Worm (Caenorhabditis elegans) whole organism, mixed stage, embryonic: ENCODE data around the gene F53E10.5.
"Not testable (repeated sequence)": the region's sequence is repeated elsewhere in the genome, so short reads cannot be mapped to it uniquely, and the experiment has no call there.

Experiments
- M03D4.4 ChIP-seq: sonication (generic microtip); optimal IDR thresholded peaks from 2 replicates; lab custom pipeline; 2017; ENCODE audit warnings: mild to moderate bottlenecking, missing genetic modification characterization, missing compliant biosample characterization
- bed-3 ChIP-seq: fragments of 200-800 bp; sonication (Bioruptor generic); optimal IDR thresholded peaks from 3 replicates; lab custom pipeline; 2018; ENCODE audit warnings: mild to moderate bottlenecking, missing genetic modification characterization, moderate library complexity, missing compliant biosample characterization
- blmp-1 ChIP-seq: fragments of 150-350 bp; optimal IDR thresholded peaks from 2 replicates; lab custom pipeline; 2014; ENCODE audit warnings: missing biosample characterization, missing genetic modification characterization
- ceh-39 ChIP-seq: fragments of 150-350 bp; optimal IDR thresholded peaks from 2 replicates; lab custom pipeline; 2014; ENCODE audit warnings: missing biosample characterization, missing genetic modification characterization
- ceh-43 ChIP-seq: fragments of 200-800 bp; sonication (Bioruptor generic); optimal IDR thresholded peaks from 2 replicates; lab custom pipeline; 2018; ENCODE audit warnings: mild to moderate bottlenecking, missing genetic modification characterization, moderate library complexity, missing compliant biosample characterization
- ceh-83 ChIP-seq: fragments of 200-800 bp; sonication (Bioruptor generic); optimal IDR thresholded peaks from 2 replicates; lab custom pipeline; 2018; ENCODE audit warnings: mild to moderate bottlenecking, missing genetic modification characterization, missing compliant biosample characterization
- ces-1 ChIP-seq: fragments of 150-350 bp; optimal IDR thresholded peaks from 2 replicates; lab custom pipeline; 2014; ENCODE audit warnings: missing biosample characterization, missing genetic modification reagents, missing genetic modification characterization
- cnd-1 ChIP-seq: fragments of 200-800 bp; sonication (Bioruptor generic); optimal IDR thresholded peaks from 2 replicates; lab custom pipeline; 2018; ENCODE audit warnings: mild to moderate bottlenecking, missing genetic modification characterization, missing compliant biosample characterization
- drap-1 ChIP-seq: fragments of 200-800 bp; sonication (Bioruptor generic); optimal IDR thresholded peaks from 3 replicates; lab custom pipeline; 2018; ENCODE audit warnings: mild to moderate bottlenecking, missing genetic modification characterization, missing compliant biosample characterization
- elt-1 ChIP-seq: sonication (generic microtip); optimal IDR thresholded peaks from 2 replicates; lab custom pipeline; 2017; ENCODE audit warnings: missing genetic modification characterization, mild to moderate bottlenecking, missing compliant biosample characterization, antibody characterized with exemption, moderate library complexity, borderline replicate concordance; ENCODE audit not compliant: insufficient read depth
- elt-3 ChIP-seq: fragments of 150-350 bp; optimal IDR thresholded peaks from 2 replicates; lab custom pipeline; 2014; ENCODE audit warnings: missing biosample characterization, missing genetic modification characterization
- flh-1 ChIP-seq: fragments of 200-800 bp; sonication (Bioruptor generic); optimal IDR thresholded peaks from 2 replicates; lab custom pipeline; 2018; ENCODE audit warnings: mild to moderate bottlenecking, missing genetic modification characterization, moderate library complexity, missing compliant biosample characterization
- ham-2 ChIP-seq: fragments of 200-800 bp; sonication (Bioruptor generic); optimal IDR thresholded peaks from 2 replicates; lab custom pipeline; 2018; ENCODE audit warnings: mild to moderate bottlenecking, missing genetic modification characterization, missing compliant biosample characterization
- hlh-1 ChIP-seq: fragments of 150-350 bp; optimal IDR thresholded peaks from 2 replicates; lab custom pipeline; 2014; ENCODE audit warnings: missing biosample characterization, missing genetic modification reagents, missing genetic modification characterization
- lin-13 ChIP-seq: fragments of 150-350 bp; optimal IDR thresholded peaks from 2 replicates; lab custom pipeline; 2014; ENCODE audit warnings: missing biosample characterization, missing genetic modification characterization
- lin-32 ChIP-seq: fragments of 200-800 bp; sonication (Bioruptor generic); optimal IDR thresholded peaks from 2 replicates; lab custom pipeline; 2018; ENCODE audit warnings: mild to moderate bottlenecking, missing genetic modification characterization, missing compliant biosample characterization
- lsy-2 ChIP-seq: fragments of 150-350 bp; optimal IDR thresholded peaks from 2 replicates; lab custom pipeline; 2014; ENCODE audit warnings: missing biosample characterization, missing genetic modification characterization
- mab-5 ChIP-seq: fragments of 150-350 bp; optimal IDR thresholded peaks from 2 replicates; lab custom pipeline; 2014; ENCODE audit warnings: missing biosample characterization, missing genetic modification characterization
- mep-1 ChIP-seq: fragments of 150-350 bp; optimal IDR thresholded peaks from 2 replicates; lab custom pipeline; 2017; ENCODE audit warnings: missing biosample characterization, missing genetic modification reagents, missing genetic modification characterization, inconsistent platforms
- mls-2 ChIP-seq: sonication (generic microtip); optimal IDR thresholded peaks from 2 replicates; lab custom pipeline; 2016; ENCODE audit warnings: mild to moderate bottlenecking, missing genetic modification characterization, moderate library complexity, missing compliant biosample characterization
- nhr-12 ChIP-seq: fragments of 150-350 bp; optimal IDR thresholded peaks from 2 replicates; lab custom pipeline; 2014; ENCODE audit warnings: missing biosample characterization, missing genetic modification characterization
- nhr-2 ChIP-seq: fragments of 150-350 bp; optimal IDR thresholded peaks from 2 replicates; lab custom pipeline; 2014; ENCODE audit warnings: missing biosample characterization, missing genetic modification characterization
- nhr-237 ChIP-seq: fragments of 150-350 bp; optimal IDR thresholded peaks from 2 replicates; lab custom pipeline; 2014; ENCODE audit warnings: missing biosample characterization, missing genetic modification characterization
- nhr-28 ChIP-seq: fragments of 150-350 bp; optimal IDR thresholded peaks from 2 replicates; lab custom pipeline; 2014; ENCODE audit warnings: missing biosample characterization, missing genetic modification characterization
- nhr-76 ChIP-seq: sonication (generic microtip); optimal IDR thresholded peaks from 2 replicates; lab custom pipeline; 2017; ENCODE audit warnings: missing biosample characterization, missing genetic modification characterization
- pha-4 ChIP-seq: fragments of 150-350 bp; optimal IDR thresholded peaks from 2 replicates; lab custom pipeline; 2018; ENCODE audit warnings: missing biosample characterization, missing genetic modification reagents, missing genetic modification characterization
- sem-2 ChIP-seq: fragments of 200-800 bp; sonication (Bioruptor generic); optimal IDR thresholded peaks from 2 replicates; lab custom pipeline; 2018; ENCODE audit warnings: mild to moderate bottlenecking, missing genetic modification characterization, missing compliant biosample characterization
- snpc-4 ChIP-seq: fragments of 150-350 bp; optimal IDR thresholded peaks from 2 replicates; lab custom pipeline; 2014; ENCODE audit warnings: missing biosample characterization, missing genetic modification characterization
- sptf-1 ChIP-seq: sonication (generic microtip); optimal IDR thresholded peaks from 2 replicates; lab custom pipeline; 2017; ENCODE audit warnings: mild to moderate bottlenecking, missing genetic modification characterization, moderate library complexity, missing compliant biosample characterization
- tbx-8 ChIP-seq: fragments of 200-800 bp; sonication (Bioruptor generic); optimal IDR thresholded peaks from 2 replicates; lab custom pipeline; 2018; ENCODE audit warnings: mild to moderate bottlenecking, missing genetic modification characterization, moderate library complexity, missing compliant biosample characterization
- unc-120 ChIP-seq: sonication (generic microtip); optimal IDR thresholded peaks from 2 replicates; lab custom pipeline; 2017; ENCODE audit warnings: missing genetic modification characterization, missing compliant biosample characterization; ENCODE audit not compliant: poor library complexity, severe bottlenecking
- unc-39 ChIP-seq: fragments of 150-350 bp; optimal IDR thresholded peaks from 2 replicates; lab custom pipeline; 2014; ENCODE audit warnings: missing biosample characterization, missing genetic modification characterization
- unc-62 ChIP-seq: fragments of 150-350 bp; optimal IDR thresholded peaks from 2 replicates; lab custom pipeline; 2014; ENCODE audit warnings: missing biosample characterization, missing genetic modification reagents, missing genetic modification characterization
- zip-8 ChIP-seq: fragments of 150-350 bp; optimal IDR thresholded peaks from 2 replicates; lab custom pipeline; 2014; ENCODE audit warnings: missing biosample characterization, missing genetic modification characterization
- ztf-11 ChIP-seq: fragments of 150-350 bp; optimal IDR thresholded peaks from 2 replicates; lab custom pipeline; 2014; ENCODE audit warnings: missing biosample characterization, missing genetic modification characterization

The F53E10.5 gene

ce11 chrV:2638545-2638944 lies 39.8 kb upstream of the F53E10.5 start, which contains the start of gene W02H5.19:
Gene W02H5.19 (plus strand): TSS chrV:2638890.
- TF ChIP-seq flh-1 (GFP tag; lab: Kevin White, UChicago): no peak
- TF ChIP-seq nhr-237 (tag; lab: Kevin White, UChicago): peak; percentile 46
- peak; percentile 39 for TF ChIP-seq pha-4 (tag; lab: Kevin White, UChicago)
- peak; percentile 26 for TF ChIP-seq ces-1
- no peak for TF ChIP-seq unc-62
- peak; percentile 36 for TF ChIP-seq mep-1 (tag; lab: Kevin White, UChicago)
- no peak for TF ChIP-seq ceh-83
- no peak for TF ChIP-seq lsy-2 (tag; lab: Kevin White, UChicago)
- no peak for TF ChIP-seq nhr-12 (tag; lab: Kevin White, UChicago)
- TF ChIP-seq mab-5 (tag; lab: Kevin White, UChicago): no peak
- TF ChIP-seq snpc-4 (tag; lab: Kevin White, UChicago): no peak
- TF ChIP-seq elt-1 (tag; lab: Kevin White, UChicago): no peak
- no peak for TF ChIP-seq blmp-1
- no peak for TF ChIP-seq bed-3 (GFP tag; lab: Kevin White, UChicago)
- TF ChIP-seq nhr-28 (tag; lab: Kevin White, UChicago): no peak
- peak; percentile 44 for TF ChIP-seq sptf-1 (tag; lab: Kevin White, UChicago)
- no peak for TF ChIP-seq elt-3 (tag; lab: Kevin White, UChicago)
- no peak for TF ChIP-seq drap-1 (GFP tag; lab: Kevin White, UChicago)
- TF ChIP-seq nhr-76 (tag; lab: Kevin White, UChicago): no peak
- peak; percentile 6 for TF ChIP-seq lin-13 (tag; lab: Kevin White, UChicago)
- no peak for TF ChIP-seq zip-8 (tag; lab: Kevin White, UChicago)
- TF ChIP-seq unc-120 (tag; lab: Kevin White, UChicago): no peak
- TF ChIP-seq nhr-2 (tag; lab: Kevin White, UChicago): no peak
- TF ChIP-seq ztf-11: no peak
- TF ChIP-seq cnd-1 (tag; lab: Kevin White, UChicago): peak; percentile 2
- TF ChIP-seq sem-2 (GFP tag; lab: Kevin White, UChicago): no peak
- no peak for TF ChIP-seq ceh-43 (GFP tag; lab: Kevin White, UChicago)
- no peak for TF ChIP-seq lin-32 (GFP tag; lab: Kevin White, UChicago)
- TF ChIP-seq unc-39 (tag; lab: Kevin White, UChicago): no peak
- TF ChIP-seq mls-2: peak; percentile 36
- no peak for TF ChIP-seq hlh-1 (tag; lab: Kevin White, UChicago)
- TF ChIP-seq M03D4.4 (tag; lab: Kevin White, UChicago): no peak
- TF ChIP-seq, all 35 proteins: peak for 8

ce11 chrV:2625360-2625759 lies 26.6 kb upstream of the F53E10.5 start, which contains the start of gene sknr-1:
Gene sknr-1 (minus strand): TSS chrV:2625460.
- TF ChIP-seq ztf-11; flh-1 (GFP tag; lab: Kevin White, UChicago); sptf-1 (tag; lab: Kevin White, UChicago): not testable (repeated sequence)
- TF ChIP-seq, all 35 proteins: peak for 0; not testable (repeated sequence) for 35

- TF ChIP-seq lin-13 (tag; lab: Kevin White, UChicago): no peak
- TF ChIP-seq lsy-2 (tag; lab: Kevin White, UChicago): no peak
- TF ChIP-seq snpc-4 (tag; lab: Kevin White, UChicago): no peak
- no peak for TF ChIP-seq elt-1 (tag; lab: Kevin White, UChicago)
- no peak for TF ChIP-seq blmp-1
- no peak for TF ChIP-seq nhr-28 (tag; lab: Kevin White, UChicago)
- no peak for TF ChIP-seq cnd-1 (tag; lab: Kevin White, UChicago)
- TF ChIP-seq ces-1: no peak
- TF ChIP-seq M03D4.4 (tag; lab: Kevin White, UChicago): peak; percentile 32
- TF ChIP-seq tbx-8 (GFP tag; lab: Kevin White, UChicago): no peak
- TF ChIP-seq zip-8 (tag; lab: Kevin White, UChicago): no peak
- no peak for TF ChIP-seq bed-3 (GFP tag; lab: Kevin White, UChicago)
- TF ChIP-seq ztf-11: no peak
- TF ChIP-seq ceh-83: no peak
- TF ChIP-seq nhr-12 (tag; lab: Kevin White, UChicago): no peak
- no peak for TF ChIP-seq ham-2 (GFP tag; lab: Kevin White, UChicago)
- TF ChIP-seq mls-2: peak; percentile 3
- TF ChIP-seq ceh-39 (tag; lab: Kevin White, UChicago): no peak
- TF ChIP-seq lin-32 (GFP tag; lab: Kevin White, UChicago): peak; percentile 45
Measured at ce11 chrV:2623765-2624164, 25.0 kb upstream of the F53E10.5 start.
